Fruit fly (Drosophila melanogaster): ENCODE results near the gene CG13481.
A peak's percentile ranks its signal among the peaks of the same experiment; 100 is the strongest.

CG13481 gene

dm6 chr3L:14369607-14370006, at the start of gene CG13481:
CG13481 (minus strand) TSS chr3L:14369707.
- no peak for TF ChIP-seq CG17801 (GFP tag; optimal IDR thresholded peaks at IDR 0.05; ENCODE audit: partially characterized antibody)

- peak; percentile 59 for TF ChIP-seq CG17801 (GFP tag; optimal IDR thresholded peaks at IDR 0.05; ENCODE audit: partially characterized antibody)
These were observed 41.4 kb upstream of the CG13481 start for dm6 chr3L:14410892-14411291.

- peak; percentile 62 for TF ChIP-seq CG17801 (GFP tag; optimal IDR thresholded peaks at IDR 0.05; ENCODE audit: partially characterized antibody)
These were observed 40.7 kb upstream of the CG13481 start, which contains the start of gene CG3919 for dm6 chr3L:14410146-14410676. CG3919 (plus strand) TSS chr3L:14410626.

- TF ChIP-seq CG17801 (GFP tag; optimal IDR thresholded peaks at IDR 0.05; ENCODE audit: partially characterized antibody) = no peak
These were observed 40.1 kb upstream of the CG13481 start, which contains the start of gene stwl for dm6 chr3L:14409419-14410145. stwl (minus strand) TSS chr3L:14409939.

dm6 chr3L:14408734-14409133, 39.2 kb upstream of the CG13481 start:
- TF ChIP-seq CG17801 (GFP tag; optimal IDR thresholded peaks at IDR 0.05; ENCODE audit: partially characterized antibody) = no peak

dm6 chr3L:14406613-14407012, 37.1 kb upstream of the CG13481 start:
- TF ChIP-seq CG17801 (GFP tag; optimal IDR thresholded peaks at IDR 0.05; ENCODE audit: partially characterized antibody) = no peak

dm6 chr3L:14402632-14403031, 33.1 kb upstream of the CG13481 start, which contains the start of gene CG3868:
CG3868 (minus strand) TSS chr3L:14402725.
- no peak for TF ChIP-seq CG17801 (GFP tag; optimal IDR thresholded peaks at IDR 0.05; ENCODE audit: partially characterized antibody)

- TF ChIP-seq CG17801 (GFP tag; optimal IDR thresholded peaks at IDR 0.05; ENCODE audit: partially characterized antibody) = no peak
These were observed 30.4 kb upstream of the CG13481 start for dm6 chr3L:14399873-14400272.

dm6 chr3L:14397020-14397602, 27.6 kb upstream of the CG13481 start:
- no peak for TF ChIP-seq CG17801 (GFP tag; optimal IDR thresholded peaks at IDR 0.05; ENCODE audit: partially characterized antibody)

- no peak for TF ChIP-seq CG17801 (GFP tag; optimal IDR thresholded peaks at IDR 0.05; ENCODE audit: partially characterized antibody)
These were observed 19.7 kb upstream of the CG13481 start for dm6 chr3L:14389242-14389641.

dm6 chr3L:14381523-14381922, 12.0 kb upstream of the CG13481 start, which contains the start of gene CG43120:
CG43120 (plus strand) TSS chr3L:14381913.
- TF ChIP-seq CG17801 (GFP tag; optimal IDR thresholded peaks at IDR 0.05; ENCODE audit: partially characterized antibody) = no peak

- no peak for TF ChIP-seq CG17801 (GFP tag; optimal IDR thresholded peaks at IDR 0.05; ENCODE audit: partially characterized antibody)
These were observed 6.4 kb upstream of the CG13481 start for dm6 chr3L:14375863-14376262.

- TF ChIP-seq CG17801 (GFP tag; optimal IDR thresholded peaks at IDR 0.05; ENCODE audit: partially characterized antibody) = no peak
These were observed 5.0 kb upstream of the CG13481 start for dm6 chr3L:14374499-14374898.

- TF ChIP-seq CG17801 (GFP tag; optimal IDR thresholded peaks at IDR 0.05; ENCODE audit: partially characterized antibody) = no peak
These were observed 3.4 kb downstream of the CG13481 start for dm6 chr3L:14366124-14366523.

dm6 chr3L:14365440-14365839, 4.1 kb downstream of the CG13481 start:
- TF ChIP-seq CG17801 (GFP tag; optimal IDR thresholded peaks at IDR 0.05; ENCODE audit: partially characterized antibody) = no peak

dm6 chr3L:14364701-14365100, 4.8 kb downstream of the CG13481 start:
- no peak for TF ChIP-seq CG17801 (GFP tag; optimal IDR thresholded peaks at IDR 0.05; ENCODE audit: partially characterized antibody)
